Fruit fly (Drosophila melanogaster) S2 (cell line): ENCODE data around the gene Acp36DE.

Experiments
- CG8478 ChIP-seq: fragments of >200 bp; optimal IDR thresholded peaks from 2 replicates; lab custom pipeline; 2018
- CTCF ChIP-seq, 2 experiments: fragments of >200 bp; optimal IDR thresholded peaks; 2 replicates each; lab custom pipeline; 2018

- TF ChIP-seq CTCF (optimal IDR thresholded peaks at IDR 0.05; lab: Kevin White, UChicago) (no peak), CG8478 (lab: Kevin White, UChicago) (no peak)
Measured at dm6 chr2L:18307823-18308222, 51.0 kb downstream of the Acp36DE start.
